Worm (Caenorhabditis elegans): ENCODE data around the gene lys-10.

ce11 chrIV:8363163-8363562 is 30.5 kb downstream of the lys-10 start, which contains the start of gene D2096.12:
- TF ChIP-seq aly-2 (tag; optimal IDR thresholded peaks at IDR 0.05) (no peak), unc-39 (tag; optimal IDR thresholded peaks at IDR 0.05) (no peak), pqm-1 (tag; optimal IDR thresholded peaks at IDR 0.05) (no peak)
